Fruit fly (Drosophila melanogaster) whole organism, embryonic: ENCODE results near the gene CG5882.

ENCODE experiments used
- BEAF-32 ChIP-seq: fragments of 200-800 bp; sonication (Bioruptor generic); optimal IDR thresholded peaks from 3 replicates; lab custom pipeline; 2017; ENCODE audit warnings: missing biosample characterization, missing genetic modification characterization, mild to moderate bottlenecking, moderate library complexity, missing genetic modification reagents
- Bgb ChIP-seq: fragments of 200-800 bp; sonication (Bioruptor generic); IDR thresholded peaks from 2 replicates; pipeline ENCODE4 v1.3.6; 2022; ENCODE audit warnings: missing biosample characterization, missing genetic modification characterization; ENCODE audit not compliant: partially characterized antibody
- CG11456 ChIP-seq: fragments of 200-800 bp; sonication (Bioruptor generic); IDR thresholded peaks from 3 replicates; pipeline ENCODE4 v1.3.6; 2022; ENCODE audit warnings: missing biosample characterization, missing genetic modification characterization
- CG11695 ChIP-seq: fragments of 200-800 bp; sonication (Bioruptor generic); IDR thresholded peaks from 3 replicates; pipeline ENCODE4 v1.3.6; 2022; ENCODE audit warnings: missing biosample characterization, missing genetic modification characterization
- CG12155 ChIP-seq: fragments of 200-800 bp; sonication (Bioruptor generic); optimal IDR thresholded peaks from 3 replicates; lab custom pipeline; 2016; ENCODE audit warnings: missing biosample characterization, missing genetic modification characterization
- CG12659 ChIP-seq: fragments of 200-800 bp; sonication (Bioruptor generic); optimal IDR thresholded peaks from 3 replicates; lab custom pipeline; 2017; ENCODE audit warnings: mild to moderate bottlenecking, missing biosample characterization, missing genetic modification reagents, missing genetic modification characterization
- CG14014 ChIP-seq: fragments of 200-800 bp; sonication (Bioruptor generic); IDR thresholded peaks from 2 replicates; pipeline ENCODE4 v1.3.6; 2022; ENCODE audit warnings: missing biosample characterization, missing genetic modification characterization
- CG1603 ChIP-seq: fragments of 200-800 bp; sonication (Bioruptor generic); optimal IDR thresholded peaks from 2 replicates; lab custom pipeline; 2019; ENCODE audit warnings: missing biosample characterization, mild to moderate bottlenecking, missing genetic modification characterization, moderate library complexity
- CG17612 ChIP-seq: fragments of 200-800 bp; sonication (Bioruptor generic); IDR thresholded peaks from 2 replicates; pipeline ENCODE4 v1.3.6; 2022; ENCODE audit warnings: missing biosample characterization, missing genetic modification characterization
- CG1792 ChIP-seq: fragments of 200-800 bp; sonication (Bioruptor generic); optimal IDR thresholded peaks from 2 replicates; lab custom pipeline; 2016; ENCODE audit warnings: missing biosample characterization, missing genetic modification characterization
- CG18476 ChIP-seq: fragments of 200-800 bp; sonication (Bioruptor generic); optimal IDR thresholded peaks from 2 replicates; lab custom pipeline; 2016; ENCODE audit warnings: missing biosample characterization, mild to moderate bottlenecking, missing genetic modification characterization
- CG2116 ChIP-seq: fragments of 200-800 bp; sonication (Bioruptor generic); optimal IDR thresholded peaks from 3 replicates; lab custom pipeline; 2018; ENCODE audit warnings: missing biosample characterization, mild to moderate bottlenecking, missing genetic modification characterization
- CG2199 ChIP-seq: fragments of 200-800 bp; sonication (Bioruptor generic); IDR thresholded peaks from 3 replicates; pipeline ENCODE4 v1.3.6; 2022; ENCODE audit warnings: missing biosample characterization, missing genetic modification characterization
- CG3163 ChIP-seq: fragments of 200-800 bp; sonication (Bioruptor generic); optimal IDR thresholded peaks from 3 replicates; lab custom pipeline; 2016; ENCODE audit warnings: missing biosample characterization, missing genetic modification characterization
- CG3847 ChIP-seq: fragments of 200-800 bp; sonication (Bioruptor generic); IDR thresholded peaks from 2 replicates; pipeline ENCODE4 v1.3.6; 2022; ENCODE audit warnings: missing biosample characterization, missing genetic modification characterization
- CG7987 ChIP-seq: fragments of 200-800 bp; sonication (Bioruptor generic); optimal IDR thresholded peaks from 2 replicates; lab custom pipeline; 2018; ENCODE audit warnings: missing biosample characterization, mild to moderate bottlenecking, missing genetic modification characterization, moderate library complexity
- CG9932 ChIP-seq: fragments of 200-800 bp; sonication (Bioruptor generic); IDR thresholded peaks from 2 replicates; pipeline ENCODE4 v1.3.6; 2022; ENCODE audit warnings: missing biosample characterization, missing genetic modification characterization
- D19B ChIP-seq: fragments of 200-800 bp; sonication (Bioruptor generic); optimal IDR thresholded peaks from 2 replicates; lab custom pipeline; 2017; ENCODE audit warnings: missing biosample characterization, mild to moderate bottlenecking, missing genetic modification characterization
- Dp ChIP-seq: fragments of 200-800 bp; sonication (Bioruptor generic); optimal IDR thresholded peaks from 2 replicates; lab custom pipeline; 2018; ENCODE audit warnings: missing biosample characterization, mild to moderate bottlenecking, missing genetic modification characterization, moderate library complexity
- Dref ChIP-seq: fragments of 200-800 bp; sonication (Bioruptor generic); IDR thresholded peaks from 2 replicates; pipeline ENCODE4 v1.3.6; 2022; ENCODE audit warnings: missing biosample characterization, missing genetic modification characterization
- E2f1 ChIP-seq: fragments of 200-800 bp; sonication (Bioruptor generic); IDR thresholded peaks from 2 replicates; pipeline ENCODE4 v1.3.6; 2022; ENCODE audit warnings: missing biosample characterization, missing genetic modification characterization
- E2f2 ChIP-seq: fragments of 200-800 bp; sonication (Bioruptor generic); IDR thresholded peaks from 2 replicates; pipeline ENCODE4 v1.3.6; 2022; ENCODE audit warnings: missing biosample characterization, missing genetic modification characterization
- Ets97D ChIP-seq: fragments of 200-800 bp; sonication (Bioruptor generic); optimal IDR thresholded peaks from 3 replicates; lab custom pipeline; 2016; ENCODE audit warnings: missing biosample characterization, missing genetic modification characterization
- GATAe ChIP-seq: fragments of 200-800 bp; sonication (Bioruptor generic); conservative IDR thresholded peaks from 2 replicates; pipeline ENCODE4 v1.3.6; 2022; ENCODE audit warnings: missing biosample characterization, missing genetic modification characterization
- Hmr ChIP-seq: fragments of 200-800 bp; sonication (Bioruptor generic); optimal IDR thresholded peaks from 3 replicates; lab custom pipeline; 2017; ENCODE audit warnings: mild to moderate bottlenecking, missing biosample characterization, missing genetic modification reagents, missing genetic modification characterization
- Jarid2 ChIP-seq: fragments of 200-800 bp; sonication (Bioruptor generic); optimal IDR thresholded peaks from 3 replicates; lab custom pipeline; 2017; ENCODE audit warnings: mild to moderate bottlenecking, missing biosample characterization, missing genetic modification reagents, missing genetic modification characterization
- Lhr ChIP-seq: fragments of 200-800 bp; sonication (Bioruptor generic); optimal IDR thresholded peaks from 3 replicates; lab custom pipeline; 2017; ENCODE audit warnings: mild to moderate bottlenecking, missing biosample characterization, missing genetic modification reagents, missing genetic modification characterization
- MBD-R2 ChIP-seq: fragments of 200-800 bp; sonication (Bioruptor generic); IDR thresholded peaks from 2 replicates; pipeline ENCODE4 v1.3.6; 2022; ENCODE audit warnings: missing biosample characterization, missing genetic modification characterization
- MESR4 ChIP-seq: fragments of 200-800 bp; sonication (Bioruptor generic); optimal IDR thresholded peaks from 2 replicates; lab custom pipeline; 2018; ENCODE audit warnings: missing biosample characterization, mild to moderate bottlenecking, missing genetic modification characterization, moderate library complexity
- Med ChIP-seq: fragments of 200-800 bp; sonication (Bioruptor generic); peaks from one replicate; lab custom pipeline; 2016; ENCODE audit warnings: missing biosample characterization, missing genetic modification characterization, mild to moderate bottlenecking, inconsistent platforms, moderate library complexity
- Myb ChIP-seq: fragments of 200-800 bp; sonication (Bioruptor generic); optimal IDR thresholded peaks from 2 replicates; lab custom pipeline; 2016; ENCODE audit warnings: missing biosample characterization, missing genetic modification characterization
- NFAT ChIP-seq: fragments of 200-800 bp; sonication (Bioruptor generic); IDR thresholded peaks from 2 replicates; pipeline ENCODE4 v1.3.6; 2022; ENCODE audit warnings: missing biosample characterization, missing genetic modification characterization
- Opbp ChIP-seq: fragments of 200-800 bp; sonication (Bioruptor generic); IDR thresholded peaks from 3 replicates; pipeline ENCODE4 v1.3.6; 2022; ENCODE audit warnings: missing biosample characterization, missing genetic modification characterization; ENCODE audit not compliant: partially characterized antibody
- Pdp1 ChIP-seq, 2 experiments: fragments of 200-800 bp; sonication (Bioruptor generic); optimal IDR thresholded peaks; 3 replicates each; lab custom pipeline; 2016; ENCODE audit warnings: missing biosample characterization in 2 of 2, missing genetic modification characterization in 2 of 2, mild to moderate bottlenecking in 1 of 2, moderate library complexity in 1 of 2
- Sin3A ChIP-seq: fragments of >200 bp; optimal IDR thresholded peaks from 2 replicates; lab custom pipeline; 2018
- Sox100B ChIP-seq: fragments of 200-800 bp; sonication (Bioruptor generic); optimal IDR thresholded peaks from 3 replicates; lab custom pipeline; 2018; ENCODE audit warnings: missing biosample characterization, mild to moderate bottlenecking, missing genetic modification characterization
- Sry-δ ChIP-seq: fragments of 200-800 bp; sonication (Bioruptor generic); optimal IDR thresholded peaks from 2 replicates; lab custom pipeline; 2016; ENCODE audit warnings: missing biosample characterization, missing genetic modification characterization
- Xrp1 ChIP-seq: fragments of 200-800 bp; sonication (Bioruptor generic); IDR thresholded peaks from 2 replicates; pipeline ENCODE4 v1.3.6; 2022; ENCODE audit warnings: missing biosample characterization, missing genetic modification characterization
- ato ChIP-seq: fragments of 200-800 bp; sonication (Bioruptor generic); IDR thresholded peaks from 2 replicates; pipeline ENCODE4 v1.3.6; 2022; ENCODE audit warnings: missing biosample characterization, missing genetic modification characterization; ENCODE audit not compliant: partially characterized antibody
- bcd ChIP-seq: fragments of 200-800 bp; sonication (Bioruptor generic); optimal IDR thresholded peaks from 2 replicates; lab custom pipeline; 2017; ENCODE audit warnings: missing biosample characterization, mild to moderate bottlenecking, missing genetic modification characterization
- bowl ChIP-seq: fragments of 200-800 bp; sonication (Bioruptor generic); IDR thresholded peaks from 2 replicates; pipeline ENCODE4 v1.3.6; 2022; ENCODE audit warnings: missing biosample characterization, missing genetic modification characterization
- chinmo ChIP-seq: fragments of 200-800 bp; sonication (Bioruptor generic); IDR thresholded peaks from 4 replicates; pipeline ENCODE4 v1.3.6; 2022; ENCODE audit warnings: missing biosample characterization, missing genetic modification characterization; ENCODE audit not compliant: partially characterized antibody
- gfzf ChIP-seq: fragments of 200-800 bp; sonication (Bioruptor generic); optimal IDR thresholded peaks from 2 replicates; lab custom pipeline; 2016; ENCODE audit warnings: missing biosample characterization, mild to moderate bottlenecking, missing genetic modification characterization, moderate library complexity
- her ChIP-seq: fragments of 200-800 bp; sonication (Bioruptor generic); optimal IDR thresholded peaks from 2 replicates; lab custom pipeline; 2016; ENCODE audit warnings: missing biosample characterization, missing genetic modification characterization
- kah ChIP-seq: fragments of 200-800 bp; sonication (Bioruptor generic); optimal IDR thresholded peaks from 2 replicates; lab custom pipeline; 2018; ENCODE audit warnings: missing biosample characterization, mild to moderate bottlenecking, missing genetic modification characterization
- mld ChIP-seq: fragments of 200-800 bp; sonication (Bioruptor generic); IDR thresholded peaks from 3 replicates; pipeline ENCODE4 v1.3.6; 2022; ENCODE audit warnings: missing biosample characterization, missing genetic modification characterization; ENCODE audit not compliant: partially characterized antibody
- pan ChIP-seq, 4 experiments: fragments of >200 bp in 3 of 4; fragments of 200-800 bp in 1 of 4; sonication (Bioruptor generic) in 1 of 4; optimal IDR thresholded peaks in 3 of 4; IDR thresholded peaks in 1 of 4; 2 replicates each; pipeline versions ENCODE4 v1.3.6 to Lab custom; 2017 to 2022; ENCODE audit warnings: missing biosample characterization in 2 of 4, missing genetic modification characterization in 2 of 4, mixed read lengths in 1 of 4
- pzg ChIP-seq: fragments of 200-800 bp; sonication (Bioruptor generic); optimal IDR thresholded peaks from 3 replicates; lab custom pipeline; 2018; ENCODE audit warnings: missing biosample characterization, mild to moderate bottlenecking, missing genetic modification characterization, moderate library complexity
- slbo ChIP-seq: fragments of 200-800 bp; sonication (Bioruptor generic); IDR thresholded peaks from 2 replicates; pipeline ENCODE4 v1.3.6; 2022; ENCODE audit warnings: missing biosample characterization, missing genetic modification characterization
- vvl ChIP-seq: fragments of 200-800 bp; sonication (Bioruptor generic); IDR thresholded peaks from 2 replicates; pipeline ENCODE4 v1.3.6; 2022; ENCODE audit warnings: missing biosample characterization, missing genetic modification characterization

Gene CG5882

dm6 chr3R:27151516-27151823 lies 33.0 kb downstream of the CG5882 start, which contains the start of gene Men-b:
Men-b (plus strand) TSS chr3R:27151662.
- TF ChIP-seq CG1792 (no peak), mld (GFP tag; lab: Robert Waterston, UW) (peak; percentile 42; the same call in 1 of the 3 replicates), pzg (GFP tag; lab: Kevin White, UChicago) (peak; percentile 99), Bgb (peak; percentile 46; the same call in 1 of the 2 replicates), CG11456 (GFP tag; lab: Robert Waterston, UW) (no peak), Myb (GFP tag; lab: Kevin White, UChicago) (peak; percentile 20), CG1603 (tag; lab: Kevin White, UChicago) (peak; percentile 78), Ets97D (peak; percentile 60), CG2199 (peak; percentile 38; the same call in 2 of the 3 replicates), slbo (peak; percentile 37; the same call in 1 of the 2 replicates), vvl (peak; percentile 65), gfzf (GFP tag; lab: Kevin White, UChicago) (peak; percentile 98), E2f1 (GFP tag; lab: Robert Waterston, UW) (peak; percentile 17; the same call in 1 of the 2 replicates), CG12659 (GFP tag; lab: Kevin White, UChicago) (peak; percentile 67), Sox100B (GFP tag; lab: Kevin White, UChicago) (no peak), CG14014 (GFP tag; lab: Robert Waterston, UW) (0 out of 2 replicates have a peak, but pooled peaks have one; percentile 13), BEAF-32 (GFP tag; lab: Kevin White, UChicago) (peak; percentile 11), pan (optimal IDR thresholded peaks at IDR 0.05; lab: Kevin White, UChicago) (no peak), pan (GFP tag; optimal IDR thresholded peaks at IDR 0.05 in 1 of 2, IDR thresholded peaks at IDR 0.05 in 1 of 2) (no peak), CG18476 (GFP tag; lab: Kevin White, UChicago) (no peak), ato (GFP tag; lab: Robert Waterston, UW) (0 out of 2 replicates have a peak, but pooled peaks have one; percentile 7), Dp (GFP tag; lab: Kevin White, UChicago) (peak; percentile 80), CG7987 (GFP tag; lab: Kevin White, UChicago) (peak; percentile 34), D19B (GFP tag; lab: Kevin White, UChicago) (no peak), CG3847 (GFP tag; lab: Robert Waterston, UW) (peak; percentile 19; the same call in 1 of the 2 replicates), Hmr (GFP tag; lab: Kevin White, UChicago) (peak; percentile 25), kah (GFP tag; lab: Kevin White, UChicago) (no peak), Xrp1 (GFP tag; lab: Robert Waterston, UW) (no peak), E2f2 (GFP tag; lab: Robert Waterston, UW) (peak; percentile 87), CG9932 (peak; percentile 17), Jarid2 (peak; percentile 63), Opbp (GFP tag; lab: Robert Waterston, UW) (peak; percentile 61; the same call in 1 of the 3 replicates), bowl (no peak), NFAT (GFP tag; lab: Robert Waterston, UW) (peak; percentile 49), bcd (GFP tag; lab: Kevin White, UChicago) (no peak), CG2116 (GFP tag; lab: Kevin White, UChicago) (peak; percentile 22), her (GFP tag; lab: Kevin White, UChicago) (peak; percentile 12), MESR4 (GFP tag; lab: Kevin White, UChicago) (peak; percentile 20), Med (GFP tag; lab: Kevin White, UChicago) (peak; percentile 87), CG17612 (no peak), Dref (GFP tag; lab: Robert Waterston, UW) (peak; percentile 50), Sry-δ (GFP tag; lab: Kevin White, UChicago) (peak; percentile 8), Lhr (GFP tag; lab: Kevin White, UChicago) (peak; percentile 94), CG3163 (peak; percentile 41), Pdp1 (GFP tag; optimal IDR thresholded peaks at IDR 0.05; lab: Kevin White, UChicago) (peak in 1 of 2 experiments; percentile 6), GATAe (GFP tag; lab: Robert Waterston, UW) (no peak), chinmo (GFP tag; lab: Robert Waterston, UW) (peak; percentile 15; the same call in 1 of the 4 replicates), CG11695 (no peak), CG12155 (GFP tag; lab: Kevin White, UChicago) (no peak), Sin3A (lab: Kevin White, UChicago) (peak; percentile 15), MBD-R2 (GFP tag; lab: Robert Waterston, UW) (peak; percentile 63)
